Fruit fly (Drosophila melanogaster): ENCODE measurements around the gene Eig71Ee.

Gene Eig71Ee

DNA sequence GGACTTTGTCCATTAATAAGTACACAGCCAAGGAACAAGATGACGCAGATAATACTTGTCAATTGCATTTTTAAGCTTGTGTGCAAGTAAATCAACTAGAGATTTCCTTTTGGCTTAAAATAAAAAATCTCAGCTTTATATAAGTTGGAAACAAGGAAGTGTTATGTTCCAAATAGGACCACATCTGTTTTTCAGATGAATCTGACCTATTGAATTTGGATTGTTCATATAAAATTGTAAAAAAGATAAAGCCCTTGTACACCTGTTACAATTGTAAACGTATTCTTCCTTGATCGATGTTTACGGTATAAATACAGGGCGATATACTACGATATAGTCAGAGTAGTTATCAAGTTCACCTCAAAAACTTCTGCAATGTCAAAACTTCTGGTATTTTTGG lies 1.5 kb upstream of the Eig71Ee start, which contains the start of the genes Eig71Ef and Eig71Eg:
Gene Eig71Ef (minus strand): TSS at position 101 of the 400 bp plus-strand sequence.
Gene Eig71Eg (plus strand): TSS at position 339 of the 400 bp plus-strand sequence.
- TF ChIP-seq CG7101 (tag; optimal IDR thresholded peaks at IDR 0.05) = no peak
- TF ChIP-seq cnc (optimal IDR thresholded peaks at IDR 0.05) = no peak
- no peak for TF ChIP-seq tj (GFP tag; optimal IDR thresholded peaks at IDR 0.05)
- TF ChIP-seq Mnt (GFP tag; optimal IDR thresholded peaks at IDR 0.05) = no peak
- TF ChIP-seq CG7045 (GFP tag; optimal IDR thresholded peaks at IDR 0.05) = no peak
- TF ChIP-seq Hr96 (GFP tag; optimal IDR thresholded peaks at IDR 0.05) = no peak
- no peak for TF ChIP-seq cic (GFP tag; optimal IDR thresholded peaks at IDR 0.05)
- no peak for TF ChIP-seq pad (GFP tag; optimal IDR thresholded peaks at IDR 0.05)
- no peak for TF ChIP-seq CG5204 (GFP tag; optimal IDR thresholded peaks at IDR 0.05)
- no peak for TF ChIP-seq CG33017 (tag; optimal IDR thresholded peaks at IDR 0.05)
- TF ChIP-seq Crg-1 (GFP tag; optimal IDR thresholded peaks at IDR 0.05) = no peak
- no peak for TF ChIP-seq CG1620 (GFP tag; optimal IDR thresholded peaks at IDR 0.05)
- no peak for TF ChIP-seq kay (GFP tag; ENCODE audit: borderline replicate concordance)
- TF ChIP-seq bab1 (GFP tag; optimal IDR thresholded peaks at IDR 0.05) = no peak
- TF ChIP-seq CG11617 (GFP tag; optimal IDR thresholded peaks at IDR 0.05) = no peak
- TF ChIP-seq ovo (GFP tag; optimal IDR thresholded peaks at IDR 0.05) = no peak
- no peak for TF ChIP-seq CG12768 (GFP tag; optimal IDR thresholded peaks at IDR 0.05)

DNA sequence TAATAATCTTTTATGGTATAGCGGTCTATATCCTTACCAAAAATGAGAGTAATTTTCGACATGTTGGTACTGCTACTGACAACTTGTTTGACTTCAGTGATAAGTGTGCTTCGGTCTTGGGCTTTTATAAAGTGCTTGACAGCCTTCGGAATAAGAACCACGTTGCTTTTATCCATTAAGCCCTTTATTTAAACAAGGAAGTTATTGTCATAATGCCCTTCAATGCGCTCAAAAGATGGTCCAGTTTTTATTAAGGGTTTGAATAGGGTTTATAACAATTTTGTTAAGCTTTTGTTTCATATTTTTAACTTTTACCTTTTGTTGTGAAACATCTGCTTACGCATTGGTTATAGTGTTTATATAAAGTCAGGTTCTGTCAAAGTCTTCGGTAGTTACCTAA lies 3.7 kb downstream of the Eig71Ee start, which contains the start of the genes Eig71Ec and Eig71Ed:
Gene Eig71Ec (minus strand): TSS at position 101 of the 400 bp plus-strand sequence.
Gene Eig71Ed (plus strand): TSS at position 384 of the 400 bp plus-strand sequence.
- TF ChIP-seq ovo (GFP tag; optimal IDR thresholded peaks at IDR 0.05) (no peak), CG11617 (GFP tag; optimal IDR thresholded peaks at IDR 0.05) (no peak), kay (GFP tag; ENCODE audit: borderline replicate concordance) (no peak), cnc (optimal IDR thresholded peaks at IDR 0.05) (no peak), Crg-1 (GFP tag; optimal IDR thresholded peaks at IDR 0.05) (no peak), cic (GFP tag; optimal IDR thresholded peaks at IDR 0.05) (no peak), CG7045 (GFP tag; optimal IDR thresholded peaks at IDR 0.05) (no peak), CG1620 (GFP tag; optimal IDR thresholded peaks at IDR 0.05) (no peak), Mnt (GFP tag; optimal IDR thresholded peaks at IDR 0.05) (no peak), CG33017 (tag; optimal IDR thresholded peaks at IDR 0.05) (no peak), tj (GFP tag; optimal IDR thresholded peaks at IDR 0.05) (no peak), CG7101 (tag; optimal IDR thresholded peaks at IDR 0.05) (no peak), CG12768 (GFP tag; optimal IDR thresholded peaks at IDR 0.05) (no peak), CG5204 (GFP tag; optimal IDR thresholded peaks at IDR 0.05) (no peak), pad (GFP tag; optimal IDR thresholded peaks at IDR 0.05) (no peak), toe (GFP tag; optimal IDR thresholded peaks at IDR 0.05) (no peak), bab1 (GFP tag; optimal IDR thresholded peaks at IDR 0.05) (no peak), CG14711 (tag; optimal IDR thresholded peaks at IDR 0.05) (no peak), Clk (GFP tag; optimal IDR thresholded peaks at IDR 0.05) (no peak), Hr96 (GFP tag; optimal IDR thresholded peaks at IDR 0.05) (no peak)

DNA sequence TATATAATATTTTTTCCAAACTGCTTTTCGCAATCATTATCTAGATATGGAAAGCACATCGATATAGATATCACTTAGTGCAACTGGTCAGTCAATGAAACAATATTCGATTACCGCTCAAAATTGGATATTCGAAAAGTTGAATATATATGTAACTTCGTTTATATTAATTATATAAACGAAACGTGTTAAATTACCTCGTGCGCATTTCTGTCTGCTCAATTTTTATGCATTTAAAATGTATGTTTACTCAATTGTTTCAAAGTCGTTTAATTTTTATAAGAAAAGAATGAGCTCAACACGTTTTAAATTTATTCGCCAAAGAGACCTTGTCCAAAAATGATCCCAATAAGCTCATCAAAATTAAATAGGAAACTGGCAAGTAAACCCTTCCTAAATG lies 5.3 kb downstream of the Eig71Ee start, which contains the start of gene CG43084:
Gene CG43084 (plus strand): TSS at position 301 of the 400 bp plus-strand sequence.
- TF ChIP-seq CG1620 (GFP tag; optimal IDR thresholded peaks at IDR 0.05) (no peak), CG11617 (GFP tag; optimal IDR thresholded peaks at IDR 0.05) (no peak), pad (GFP tag; optimal IDR thresholded peaks at IDR 0.05) (no peak), CG14711 (tag; optimal IDR thresholded peaks at IDR 0.05) (no peak), ovo (GFP tag; optimal IDR thresholded peaks at IDR 0.05) (no peak), Hr96 (GFP tag; optimal IDR thresholded peaks at IDR 0.05) (no peak), Mnt (GFP tag; optimal IDR thresholded peaks at IDR 0.05) (no peak), CG12768 (GFP tag; optimal IDR thresholded peaks at IDR 0.05) (no peak), cic (GFP tag; optimal IDR thresholded peaks at IDR 0.05) (no peak), CG33017 (tag; optimal IDR thresholded peaks at IDR 0.05) (no peak), kay (GFP tag; ENCODE audit: borderline replicate concordance) (no peak), toe (GFP tag; optimal IDR thresholded peaks at IDR 0.05) (no peak), CG7045 (GFP tag; optimal IDR thresholded peaks at IDR 0.05) (no peak), CG5204 (GFP tag; optimal IDR thresholded peaks at IDR 0.05) (no peak), Crg-1 (GFP tag; optimal IDR thresholded peaks at IDR 0.05) (no peak), Clk (GFP tag; optimal IDR thresholded peaks at IDR 0.05) (no peak)

DNA sequence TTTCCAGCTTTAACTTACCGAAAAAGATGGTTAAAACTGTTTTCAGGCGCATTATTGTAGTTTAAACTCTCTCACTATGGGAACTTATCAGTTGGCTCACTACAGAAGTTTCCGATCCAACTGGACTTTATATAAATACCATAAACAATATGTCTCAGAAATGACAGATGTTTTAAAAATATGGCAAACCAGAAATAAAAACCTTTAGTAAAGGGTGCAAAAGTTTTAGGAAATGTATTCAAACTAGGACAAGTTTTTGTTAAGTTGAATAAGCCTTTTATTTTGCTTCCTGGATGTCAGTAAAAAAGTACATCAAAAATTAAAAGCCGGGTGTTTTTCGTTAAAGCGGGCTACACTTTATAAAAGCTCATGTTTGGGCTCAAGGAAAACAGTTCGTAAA lies 6.2 kb downstream of the Eig71Ee start, which contains the start of the genes Eig71Ea and Eig71Eb:
Gene Eig71Ea (minus strand): TSS at position 101 of the 400 bp plus-strand sequence.
Gene Eig71Eb (plus strand): TSS at position 376 of the 400 bp plus-strand sequence.
- no peak for TF ChIP-seq tj (GFP tag; optimal IDR thresholded peaks at IDR 0.05)
- TF ChIP-seq CG11617 (GFP tag; optimal IDR thresholded peaks at IDR 0.05) = no peak
- TF ChIP-seq CG12768 (GFP tag; optimal IDR thresholded peaks at IDR 0.05) = no peak
- no peak for TF ChIP-seq CG5204 (GFP tag; optimal IDR thresholded peaks at IDR 0.05)
- TF ChIP-seq CG7101 (tag; optimal IDR thresholded peaks at IDR 0.05) = no peak
- TF ChIP-seq toe (GFP tag; optimal IDR thresholded peaks at IDR 0.05) = no peak
- TF ChIP-seq Hr96 (GFP tag; optimal IDR thresholded peaks at IDR 0.05) = no peak
- no peak for TF ChIP-seq cnc (optimal IDR thresholded peaks at IDR 0.05)
- TF ChIP-seq Clk (GFP tag; optimal IDR thresholded peaks at IDR 0.05) = no peak
- no peak for TF ChIP-seq Crg-1 (GFP tag; optimal IDR thresholded peaks at IDR 0.05)
- no peak for TF ChIP-seq bab1 (GFP tag; optimal IDR thresholded peaks at IDR 0.05)
- no peak for TF ChIP-seq CG33017 (tag; optimal IDR thresholded peaks at IDR 0.05)
- TF ChIP-seq Mnt (GFP tag; optimal IDR thresholded peaks at IDR 0.05) = no peak
- TF ChIP-seq cic (GFP tag; optimal IDR thresholded peaks at IDR 0.05) = no peak
- no peak for TF ChIP-seq CG14711 (tag; optimal IDR thresholded peaks at IDR 0.05)
- no peak for TF ChIP-seq pad (GFP tag; optimal IDR thresholded peaks at IDR 0.05)
- no peak for TF ChIP-seq kay (GFP tag; ENCODE audit: borderline replicate concordance)
- TF ChIP-seq CG7045 (GFP tag; optimal IDR thresholded peaks at IDR 0.05) = no peak

DNA sequence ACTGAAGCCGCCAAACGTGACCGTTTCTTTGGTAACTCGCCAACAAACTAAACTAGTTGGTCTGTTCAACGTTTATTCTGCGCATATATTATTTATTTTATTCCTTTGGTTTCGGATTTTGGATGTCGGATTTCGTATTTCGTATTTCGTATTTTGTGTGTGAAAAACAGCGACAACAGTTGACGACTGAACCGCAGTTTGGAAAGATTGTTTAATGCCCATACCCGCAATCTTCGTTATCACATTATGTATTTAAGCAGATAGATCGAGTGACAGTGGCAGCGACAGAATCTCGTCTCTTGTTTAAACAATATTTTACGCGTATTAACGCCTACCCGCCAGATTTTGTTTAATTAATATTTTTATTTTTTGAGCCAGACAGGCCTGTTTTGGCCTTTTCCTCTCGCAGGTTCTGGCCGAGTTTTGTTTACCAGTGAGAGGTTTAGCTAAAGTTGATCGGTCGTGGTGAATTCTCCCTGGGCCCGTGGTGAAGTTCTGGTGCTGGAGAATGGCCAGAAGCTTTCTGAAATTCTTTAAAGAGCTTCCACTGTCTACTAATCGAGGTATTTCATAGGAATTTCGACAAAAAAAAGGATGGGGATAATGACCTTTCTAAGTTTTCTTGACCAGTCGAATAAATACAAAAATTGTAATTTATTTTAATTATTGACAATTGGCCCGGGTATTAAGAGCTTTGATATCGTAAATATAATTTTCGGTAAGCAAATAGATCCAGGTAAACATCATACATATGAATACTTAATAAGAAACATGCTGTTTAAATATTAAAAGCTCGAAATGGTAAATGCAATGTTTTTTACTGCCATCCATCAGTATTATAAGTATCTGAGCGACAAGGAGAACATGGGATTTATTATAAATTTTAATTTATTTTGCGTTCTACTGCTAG lies 7.8 kb downstream of the Eig71Ee start, which contains the start of the genes comm3 and CG43083:
Gene comm3 (minus strand): TSS at position 51 of the 910 bp plus-strand sequence.
Gene CG43083 (plus strand): TSS at position 860 of the 910 bp plus-strand sequence.
- no peak for TF ChIP-seq CG7045 (GFP tag; optimal IDR thresholded peaks at IDR 0.05)
- TF ChIP-seq ovo (GFP tag; optimal IDR thresholded peaks at IDR 0.05) = no peak
